Worm (Caenorhabditis elegans) whole organism, young adult: ENCODE data around the gene C27D9.1.

Experiments used
- F22D6.2 ChIP-seq: sonication (generic microtip); optimal IDR thresholded peaks from 2 replicates; lab custom pipeline; 2016; ENCODE audit warnings: mild to moderate bottlenecking, missing genetic modification characterization, missing compliant biosample characterization
- F39B2.1 ChIP-seq: fragments of 200-800 bp; sonication (Bioruptor generic); IDR thresholded peaks from 2 replicates; pipeline ENCODE4 v1.3.6; 2022; ENCODE audit warnings: missing genetic modification reagents, missing genetic modification characterization, missing compliant biosample characterization
- F55B11.4 ChIP-seq: sonication (generic microtip); optimal IDR thresholded peaks from 2 replicates; lab custom pipeline; 2016; ENCODE audit warnings: missing compliant biosample characterization, missing genetic modification characterization, borderline replicate concordance; ENCODE audit not compliant: insufficient read depth
- F57A8.1 ChIP-seq: fragments of 200-800 bp; sonication (Bioruptor generic); optimal IDR thresholded peaks from 2 replicates; lab custom pipeline; 2018; ENCODE audit warnings: mild to moderate bottlenecking, missing genetic modification characterization, moderate library complexity, missing compliant biosample characterization
- T07F8.4 ChIP-seq: sonication (generic microtip); optimal IDR thresholded peaks from 2 replicates; lab custom pipeline; 2016; ENCODE audit warnings: mild to moderate bottlenecking, missing genetic modification characterization, moderate library complexity, missing compliant biosample characterization
- Y56A3A.18 ChIP-seq: fragments of 200-800 bp; sonication (Bioruptor generic); IDR thresholded peaks from 2 replicates; pipeline ENCODE4 v1.3.6; 2022; ENCODE audit warnings: missing genetic modification reagents, missing genetic modification characterization, missing compliant biosample characterization
- akir-1 ChIP-seq: fragments of 200-800 bp; sonication (Bioruptor generic); optimal IDR thresholded peaks from 2 replicates; lab custom pipeline; 2018; ENCODE audit warnings: mild to moderate bottlenecking, missing genetic modification characterization, moderate library complexity, missing compliant biosample characterization
- aptf-3 ChIP-seq: fragments of 200-800 bp; sonication (Bioruptor generic); IDR thresholded peaks from 2 replicates; pipeline ENCODE4 v1.3.6; 2022; ENCODE audit warnings: missing genetic modification characterization, missing compliant biosample characterization
- atf-7 ChIP-seq: sonication (generic microtip); optimal IDR thresholded peaks from 2 replicates; lab custom pipeline; 2017; ENCODE audit warnings: mild to moderate bottlenecking, missing genetic modification characterization, missing compliant biosample characterization
- attf-6 ChIP-seq: fragments of 200-800 bp; sonication (Bioruptor generic); IDR thresholded peaks from 2 replicates; pipeline ENCODE4 v1.3.6; 2022; ENCODE audit warnings: missing genetic modification reagents, missing genetic modification characterization, missing compliant biosample characterization
- bed-1 ChIP-seq: fragments of 200-800 bp; sonication (Bioruptor generic); IDR thresholded peaks from 2 replicates; pipeline ENCODE4 v1.3.6; 2022; ENCODE audit warnings: missing genetic modification reagents, missing genetic modification characterization, missing compliant biosample characterization
- cebp-1 ChIP-seq, 2 experiments: fragments of 200-800 bp in 1 of 2; sonication (Bioruptor generic) in 1 of 2; sonication (generic microtip) in 1 of 2; IDR thresholded peaks in 1 of 2; optimal IDR thresholded peaks in 1 of 2; 2 replicates each; pipeline versions ENCODE4 v1.3.6 to Lab custom; 2017 to 2022; ENCODE audit warnings: missing compliant biosample characterization in 2 of 2, missing genetic modification characterization in 2 of 2, mild to moderate bottlenecking in 1 of 2, missing genetic modification reagents in 1 of 2, moderate library complexity in 1 of 2
- ceh-100 ChIP-seq: fragments of 200-800 bp; sonication (Bioruptor generic); IDR thresholded peaks from 2 replicates; pipeline ENCODE4 v1.3.6; 2022; ENCODE audit warnings: missing genetic modification reagents, missing genetic modification characterization, missing compliant biosample characterization
- ceh-58 ChIP-seq: fragments of 200-800 bp; sonication (Bioruptor generic); IDR thresholded peaks from 2 replicates; pipeline ENCODE4 v1.3.6; 2022; ENCODE audit warnings: missing genetic modification characterization, missing compliant biosample characterization
- dox-1 ChIP-seq: fragments of 200-800 bp; sonication (Bioruptor generic); IDR thresholded peaks from 2 replicates; pipeline ENCODE4 v1.3.6; 2022; ENCODE audit warnings: missing genetic modification reagents, missing genetic modification characterization, missing compliant biosample characterization
- dpff-1 ChIP-seq: sonication (generic microtip); optimal IDR thresholded peaks from 2 replicates; lab custom pipeline; 2017; ENCODE audit warnings: mild to moderate bottlenecking, missing genetic modification characterization, missing compliant biosample characterization
- egl-18 ChIP-seq: fragments of 200-800 bp; sonication (Bioruptor generic); IDR thresholded peaks from 2 replicates; pipeline ENCODE4 v1.3.6; 2022; ENCODE audit warnings: missing genetic modification reagents, missing genetic modification characterization, missing compliant biosample characterization
- ets-4 ChIP-seq: fragments of 200-800 bp; sonication (Bioruptor generic); optimal IDR thresholded peaks from 2 replicates; lab custom pipeline; 2018; ENCODE audit warnings: mild to moderate bottlenecking, missing genetic modification characterization, missing compliant biosample characterization
- hmg-20 ChIP-seq: fragments of 200-800 bp; sonication (Bioruptor generic); IDR thresholded peaks from 2 replicates; pipeline ENCODE4 v1.3.6; 2022; ENCODE audit warnings: missing genetic modification reagents, missing genetic modification characterization, missing compliant biosample characterization
- hrde-1 ChIP-seq: sonication (generic microtip); optimal IDR thresholded peaks from 2 replicates; lab custom pipeline; 2016; ENCODE audit warnings: missing genetic modification characterization, mild to moderate bottlenecking, missing compliant biosample characterization, moderate library complexity, missing genotype, missing genetic modification reagents, borderline replicate concordance
- hsf-1 ChIP-seq: fragments of 200-800 bp; sonication (Bioruptor generic); IDR thresholded peaks from 2 replicates; pipeline ENCODE4 v1.3.6; 2022; ENCODE audit warnings: missing genetic modification reagents, missing genetic modification characterization, missing compliant biosample characterization
- lag-1 ChIP-seq: fragments of 200-800 bp; sonication (Bioruptor generic); IDR thresholded peaks from 2 replicates; pipeline ENCODE4 v1.3.6; 2022; ENCODE audit warnings: missing genetic modification reagents, missing genetic modification characterization, missing compliant biosample characterization
- let-607 ChIP-seq, 2 experiments: fragments of 200-800 bp in 1 of 2; sonication (Bioruptor generic) in 1 of 2; sonication (generic microtip) in 1 of 2; optimal IDR thresholded peaks; 2 replicates each; lab custom pipeline; 2016 to 2018; ENCODE audit warnings: mild to moderate bottlenecking in 2 of 2, missing compliant biosample characterization in 2 of 2, missing genetic modification characterization in 2 of 2, moderate library complexity in 2 of 2, missing genotype in 1 of 2
- lin-26 ChIP-seq: fragments of 200-800 bp; sonication (Bioruptor generic); IDR thresholded peaks from 2 replicates; pipeline ENCODE4 v1.3.6; 2022; ENCODE audit warnings: missing genetic modification reagents, missing genetic modification characterization, missing compliant biosample characterization
- lin-35 ChIP-seq, 3 experiments: fragments of 150-350 bp in 2 of 3; sonication (generic microtip) in 1 of 3; optimal IDR thresholded peaks; 2 replicates each; lab custom pipeline; 2014 to 2018; ENCODE audit warnings: missing biosample characterization in 3 of 3, missing genetic modification characterization in 3 of 3, missing genetic modification reagents in 3 of 3
- madf-10 ChIP-seq: sonication (generic microtip); optimal IDR thresholded peaks from 2 replicates; lab custom pipeline; 2016; ENCODE audit warnings: mild to moderate bottlenecking, missing genetic modification characterization, missing compliant biosample characterization
- madf-3 ChIP-seq: fragments of 200-800 bp; sonication (Bioruptor generic); IDR thresholded peaks from 2 replicates; pipeline ENCODE4 v1.3.6; 2022; ENCODE audit warnings: missing genetic modification reagents, missing genetic modification characterization, missing compliant biosample characterization
- madf-8 ChIP-seq: fragments of 200-800 bp; sonication (Bioruptor generic); conservative IDR thresholded peaks from 2 replicates; pipeline ENCODE4 v1.3.6; 2022; ENCODE audit warnings: missing genetic modification reagents, missing genetic modification characterization, missing compliant biosample characterization
- mcd-1 ChIP-seq: fragments of 200-800 bp; sonication (Bioruptor generic); IDR thresholded peaks from 2 replicates; pipeline ENCODE4 v1.3.6; 2022; ENCODE audit warnings: missing genetic modification reagents, missing genetic modification characterization, missing compliant biosample characterization
- mel-28 ChIP-seq: sonication (generic microtip); optimal IDR thresholded peaks from 2 replicates; lab custom pipeline; 2016; ENCODE audit warnings: borderline replicate concordance, mild to moderate bottlenecking, missing genetic modification characterization, missing compliant biosample characterization
- nfyb-1 ChIP-seq: fragments of 200-800 bp; sonication (Bioruptor generic); IDR thresholded peaks from 2 replicates; pipeline ENCODE4 v1.3.6; 2022; ENCODE audit warnings: missing genetic modification reagents, missing genetic modification characterization, missing compliant biosample characterization
- nhr-27 ChIP-seq: fragments of 200-800 bp; sonication (Bioruptor generic); optimal IDR thresholded peaks from 2 replicates; lab custom pipeline; 2018; ENCODE audit warnings: mild to moderate bottlenecking, missing genetic modification characterization, moderate library complexity, missing compliant biosample characterization
- nhr-80 ChIP-seq: sonication (generic microtip); optimal IDR thresholded peaks from 2 replicates; lab custom pipeline; 2016; ENCODE audit warnings: missing genetic modification characterization, missing compliant biosample characterization
- pha-4 ChIP-seq: fragments of 150-350 bp; sonication (generic microtip); optimal IDR thresholded peaks from 2 replicates; lab custom pipeline; 2014; ENCODE audit warnings: missing biosample characterization, missing genetic modification reagents, missing genetic modification characterization
- rec-8 ChIP-seq, 2 experiments: sonication (generic microtip); optimal IDR thresholded peaks; 2 replicates each; lab custom pipeline; 2016; ENCODE audit warnings: mild to moderate bottlenecking in 2 of 2, missing genetic modification characterization in 2 of 2, missing genetic modification reagents in 2 of 2, missing genotype in 2 of 2, missing biosample characterization in 1 of 2, missing compliant biosample characterization in 1 of 2, moderate library complexity in 1 of 2
- rpc-1 ChIP-seq, 2 experiments: fragments of 150-350 bp in 1 of 2; sonication (generic microtip) in 1 of 2; optimal IDR thresholded peaks; 2 replicates each; lab custom pipeline; 2014 to 2018; ENCODE audit warnings: missing biosample characterization in 1 of 2, missing genetic modification characterization in 1 of 2, missing genetic modification reagents in 1 of 2, missing genotype in 1 of 2
- snpc-1.1 ChIP-seq: sonication (generic microtip); optimal IDR thresholded peaks from 2 replicates; lab custom pipeline; 2017; ENCODE audit warnings: missing genetic modification characterization, mild to moderate bottlenecking, missing compliant biosample characterization, antibody characterized with exemption, moderate library complexity, missing genotype, missing genetic modification reagents; ENCODE audit not compliant: insufficient read depth
- snpc-1.3 ChIP-seq: sonication (generic microtip); optimal IDR thresholded peaks from 2 replicates; lab custom pipeline; 2017; ENCODE audit warnings: missing genetic modification characterization, mild to moderate bottlenecking, missing compliant biosample characterization, antibody characterized with exemption, moderate library complexity, missing genotype, missing genetic modification reagents; ENCODE audit not compliant: insufficient read depth
- snpc-4 ChIP-seq, 5 experiments: fragments of 150-350 bp in 1 of 5; sonication (generic microtip) in 4 of 5; optimal IDR thresholded peaks; 2 replicates each; lab custom pipeline; 2014 to 2018; ENCODE audit warnings: missing genetic modification characterization in 5 of 5, missing biosample characterization in 3 of 5, antibody characterized with exemption in 2 of 5, mild to moderate bottlenecking in 2 of 5, missing compliant biosample characterization in 2 of 5, missing genotype in 2 of 5, moderate library complexity in 2 of 5, missing genetic modification reagents in 1 of 5
- somi-1 ChIP-seq: fragments of 200-800 bp; sonication (Bioruptor generic); optimal IDR thresholded peaks from 2 replicates; lab custom pipeline; 2018; ENCODE audit warnings: mild to moderate bottlenecking, missing genetic modification characterization, missing compliant biosample characterization
- tbp1 ChIP-seq: fragments of 200-800 bp; sonication (Bioruptor generic); optimal IDR thresholded peaks from 2 replicates; lab custom pipeline; 2018; ENCODE audit warnings: mild to moderate bottlenecking, missing genetic modification characterization, missing compliant biosample characterization
- tlf-1 ChIP-seq: fragments of 200-800 bp; sonication (Bioruptor generic); optimal IDR thresholded peaks from 2 replicates; lab custom pipeline; 2018; ENCODE audit warnings: mild to moderate bottlenecking, missing genetic modification characterization, missing compliant biosample characterization
- unc-130 ChIP-seq: sonication (generic microtip); optimal IDR thresholded peaks from 2 replicates; lab custom pipeline; 2016; ENCODE audit warnings: missing genetic modification reagents, missing genetic modification characterization, missing compliant biosample characterization
- ztf-18 ChIP-seq: sonication (generic microtip); optimal IDR thresholded peaks from 2 replicates; lab custom pipeline; 2016; ENCODE audit warnings: missing genotype, mild to moderate bottlenecking, missing genetic modification characterization, missing compliant biosample characterization
- ztf-28 ChIP-seq: fragments of 200-800 bp; sonication (Bioruptor generic); IDR thresholded peaks from 2 replicates; pipeline ENCODE4 v1.3.6; 2022; ENCODE audit warnings: missing genetic modification reagents, missing genetic modification characterization, missing compliant biosample characterization
- ztf-6 ChIP-seq: fragments of 200-800 bp; sonication (Bioruptor generic); IDR thresholded peaks from 2 replicates; pipeline ENCODE4 v1.3.6; 2022; ENCODE audit warnings: missing genetic modification reagents, missing genetic modification characterization, missing compliant biosample characterization

C27D9.1 gene

ce11 chrII:4710120-4710519 is 43.1 kb upstream of the C27D9.1 start, which contains the start of gene tag-151 (continued):
- TF ChIP-seq lin-35 (GFP tag; optimal IDR thresholded peaks at IDR 0.05; lab: Kevin White, UChicago) (peak in 1 of 3 experiments; percentile 1), tlf-1 (GFP tag; lab: Kevin White, UChicago) (peak; percentile 9), F55B11.4 (no peak), F57A8.1 (GFP tag; lab: Kevin White, UChicago) (no peak), hmg-20 (GFP tag; lab: Robert Waterston, UW) (no peak), ceh-100 (no peak), akir-1 (GFP tag; lab: Kevin White, UChicago) (no peak), ztf-18 (tag; lab: Kevin White, UChicago) (no peak), F22D6.2 (tag; lab: Kevin White, UChicago) (no peak), snpc-1.3 (tag; lab: Kevin White, UChicago) (no peak), ceh-58 (no peak), dpff-1 (tag; lab: Kevin White, UChicago) (no peak), nhr-80 (tag; lab: Kevin White, UChicago) (no peak), bed-1 (GFP tag; lab: Robert Waterston, UW) (no peak), nfyb-1 (GFP tag; lab: Robert Waterston, UW) (no peak), cebp-1 (GFP tag; IDR thresholded peaks at IDR 0.05; lab: Robert Waterston, UW) (no peak), cebp-1 (tag; optimal IDR thresholded peaks at IDR 0.05; lab: Kevin White, UChicago) (no peak), madf-10 (no peak), rec-8 (tag; optimal IDR thresholded peaks at IDR 0.05; lab: Kevin White, UChicago) (no peak), F39B2.1 (GFP tag; lab: Robert Waterston, UW) (no peak), mel-28 (tag; lab: Kevin White, UChicago) (no peak), dox-1 (GFP tag; lab: Robert Waterston, UW) (no peak), ztf-28 (GFP tag; lab: Robert Waterston, UW) (no peak), hrde-1 (peak; percentile 77), snpc-1.1 (no peak), unc-130 (GFP tag; lab: Kevin White, UChicago) (peak; percentile 46), madf-8 (GFP tag; lab: Robert Waterston, UW) (no peak), somi-1 (no peak), tbp1 (GFP tag; lab: Kevin White, UChicago) (no peak), lin-26 (GFP tag; lab: Robert Waterston, UW) (no peak), egl-18 (GFP tag; lab: Robert Waterston, UW) (no peak), Y56A3A.18 (peak; percentile 73), pha-4 (no peak), lag-1 (GFP tag; lab: Robert Waterston, UW) (no peak), atf-7 (tag; lab: Kevin White, UChicago) (no peak), ztf-6 (GFP tag; lab: Robert Waterston, UW) (no peak), hsf-1 (GFP tag; lab: Robert Waterston, UW) (no peak; the same call in 1 of the 2 replicates), madf-3 (peak; percentile 70; the same call in 1 of the 2 replicates), snpc-4 (GFP tag; optimal IDR thresholded peaks at IDR 0.05; lab: Kevin White, UChicago) (no peak), snpc-4 (tag; optimal IDR thresholded peaks at IDR 0.05; lab: Kevin White, UChicago) (peak in 2 of 4 experiments; percentile 13 to 29), ets-4 (GFP tag; lab: Kevin White, UChicago) (no peak), mcd-1 (GFP tag; lab: Robert Waterston, UW) (no peak), let-607 (tag; optimal IDR thresholded peaks at IDR 0.05; lab: Kevin White, UChicago) (peak in 1 of 2 experiments; percentile 45), aptf-3 (GFP tag; lab: Robert Waterston, UW) (no peak), attf-6 (GFP tag; lab: Robert Waterston, UW) (no peak), nhr-27 (tag; lab: Kevin White, UChicago) (no peak), rpc-1 (optimal IDR thresholded peaks at IDR 0.05; lab: Kevin White, UChicago) (no peak), rpc-1 (tag; optimal IDR thresholded peaks at IDR 0.05; lab: Kevin White, UChicago) (no peak), T07F8.4 (tag; lab: Kevin White, UChicago) (no peak)
